Worm (Caenorhabditis elegans): ENCODE measurements around the gene C42D4.18.

DNA sequence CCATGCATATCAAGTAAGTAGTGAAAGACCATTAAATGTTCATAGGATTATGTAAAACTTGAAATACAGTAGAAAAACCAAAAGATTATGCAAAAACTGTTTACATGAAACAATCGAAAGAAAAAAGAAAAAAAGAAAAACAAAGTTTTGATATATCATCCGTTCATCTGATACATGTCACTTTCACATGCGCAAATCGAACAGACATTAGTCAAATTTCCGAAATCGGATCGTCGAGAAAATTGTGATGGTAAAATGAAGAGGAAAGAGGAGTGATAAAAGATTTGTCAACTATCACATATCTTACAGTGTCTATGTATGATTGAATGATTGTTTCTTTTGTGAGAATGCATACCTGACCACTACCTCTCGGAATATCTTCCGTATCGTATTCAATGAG is 42.4 kb downstream of the C42D4.18 start:
- TF ChIP-seq pqm-1 (tag; optimal IDR thresholded peaks at IDR 0.05) (no peak), sea-2 (GFP tag; optimal IDR thresholded peaks at IDR 0.05) (no peak)

All from whole organism, L3 larva.